Worm (Caenorhabditis elegans) whole organism, young adult: ENCODE results near the gene fbxb-55.

Source experiments
- B0261.1 ChIP-seq: sonication (generic microtip); optimal IDR thresholded peaks from 2 replicates; lab custom pipeline; 2016; ENCODE audit warnings: mild to moderate bottlenecking, missing genetic modification characterization, moderate library complexity, missing compliant biosample characterization
- B0336.3 ChIP-seq: fragments of 200-800 bp; sonication (Bioruptor generic); IDR thresholded peaks from 2 replicates; pipeline ENCODE4 v1.3.6; 2022; ENCODE audit warnings: missing genetic modification characterization, missing compliant biosample characterization
- C17E4.6 ChIP-seq: fragments of 200-800 bp; sonication (Bioruptor generic); IDR thresholded peaks from 2 replicates; pipeline ENCODE4 v1.3.6; 2022; ENCODE audit warnings: missing genetic modification reagents, missing genetic modification characterization, missing compliant biosample characterization
- D2030.7 ChIP-seq: fragments of 200-800 bp; sonication (Bioruptor generic); IDR thresholded peaks from 2 replicates; pipeline ENCODE4 v1.3.6; 2022; ENCODE audit warnings: missing genetic modification reagents, missing genetic modification characterization, missing compliant biosample characterization
- F23B12.7 ChIP-seq: sonication (generic microtip); optimal IDR thresholded peaks from 2 replicates; lab custom pipeline; 2017; ENCODE audit warnings: missing genetic modification characterization, mild to moderate bottlenecking, missing compliant biosample characterization, antibody characterized with exemption, moderate library complexity; ENCODE audit not compliant: insufficient read depth
- F49E8.2 ChIP-seq: sonication (generic microtip); optimal IDR thresholded peaks from 3 replicates; lab custom pipeline; 2017; ENCODE audit warnings: missing genetic modification characterization, mild to moderate bottlenecking, missing compliant biosample characterization, antibody characterized with exemption, moderate library complexity; ENCODE audit not compliant: insufficient read depth
- F52B5.7 ChIP-seq: sonication (generic microtip); optimal IDR thresholded peaks from 2 replicates; lab custom pipeline; 2016; ENCODE audit warnings: mild to moderate bottlenecking, missing genetic modification characterization, missing compliant biosample characterization
- F57A8.1 ChIP-seq: fragments of 200-800 bp; sonication (Bioruptor generic); optimal IDR thresholded peaks from 2 replicates; lab custom pipeline; 2018; ENCODE audit warnings: mild to moderate bottlenecking, missing genetic modification characterization, moderate library complexity, missing compliant biosample characterization
- F57C9.4 ChIP-seq: sonication (generic microtip); optimal IDR thresholded peaks from 2 replicates; lab custom pipeline; 2017; ENCODE audit warnings: mild to moderate bottlenecking, missing genetic modification characterization, missing compliant biosample characterization
- T07F8.4 ChIP-seq: sonication (generic microtip); optimal IDR thresholded peaks from 2 replicates; lab custom pipeline; 2016; ENCODE audit warnings: mild to moderate bottlenecking, missing genetic modification characterization, moderate library complexity, missing compliant biosample characterization
- Y67H2A.10 ChIP-seq: fragments of 200-800 bp; sonication (Bioruptor generic); conservative IDR thresholded peaks from 2 replicates; pipeline ENCODE4 v1.3.6; 2022; ENCODE audit warnings: missing genetic modification reagents, missing genetic modification characterization, missing compliant biosample characterization
- Y95B8A.8 ChIP-seq: fragments of 200-800 bp; sonication (Bioruptor generic); IDR thresholded peaks from 2 replicates; pipeline ENCODE4 v1.3.6; 2022; ENCODE audit warnings: missing genetic modification reagents, missing genetic modification characterization, missing compliant biosample characterization
- ZK185.1 ChIP-seq: sonication (generic microtip); optimal IDR thresholded peaks from 2 replicates; lab custom pipeline; 2016; ENCODE audit warnings: mild to moderate bottlenecking, missing genetic modification characterization, missing compliant biosample characterization; ENCODE audit not compliant: poor library complexity, severe bottlenecking
- athp-1 ChIP-seq: sonication (generic microtip); optimal IDR thresholded peaks from 2 replicates; lab custom pipeline; 2017; ENCODE audit warnings: mild to moderate bottlenecking, missing genetic modification characterization, missing compliant biosample characterization
- attf-5 ChIP-seq: fragments of 200-800 bp; sonication (Bioruptor generic); optimal IDR thresholded peaks from 2 replicates; lab custom pipeline; 2018; ENCODE audit warnings: mild to moderate bottlenecking, missing genetic modification characterization, missing compliant biosample characterization
- cebp-2 ChIP-seq: fragments of 200-800 bp; sonication (Bioruptor generic); IDR thresholded peaks from 2 replicates; pipeline ENCODE4 v1.3.6; 2022; ENCODE audit warnings: missing genetic modification characterization, missing compliant biosample characterization
- ceh-100 ChIP-seq: fragments of 200-800 bp; sonication (Bioruptor generic); IDR thresholded peaks from 2 replicates; pipeline ENCODE4 v1.3.6; 2022; ENCODE audit warnings: missing genetic modification reagents, missing genetic modification characterization, missing compliant biosample characterization
- ceh-79 ChIP-seq: sonication (generic microtip); optimal IDR thresholded peaks from 2 replicates; lab custom pipeline; 2017; ENCODE audit warnings: mild to moderate bottlenecking, missing genetic modification characterization, missing compliant biosample characterization
- die-1 ChIP-seq: sonication (generic microtip); optimal IDR thresholded peaks from 2 replicates; lab custom pipeline; 2016; ENCODE audit warnings: missing genotype, mild to moderate bottlenecking, missing genetic modification characterization, missing compliant biosample characterization
- ekl-4 ChIP-seq: fragments of 200-800 bp; sonication (Bioruptor generic); IDR thresholded peaks from 2 replicates; pipeline ENCODE4 v1.3.6; 2022; ENCODE audit warnings: missing genetic modification reagents, missing genetic modification characterization, missing compliant biosample characterization
- gei-17 ChIP-seq: fragments of 200-800 bp; sonication (Bioruptor generic); optimal IDR thresholded peaks from 2 replicates; lab custom pipeline; 2018; ENCODE audit warnings: mild to moderate bottlenecking, missing genetic modification characterization, missing compliant biosample characterization
- him-1 ChIP-seq: sonication (generic microtip); optimal IDR thresholded peaks from 2 replicates; lab custom pipeline; 2016; ENCODE audit warnings: missing genotype, missing genetic modification reagents, missing genetic modification characterization, missing compliant biosample characterization
- hlh-12 ChIP-seq: sonication (generic microtip); optimal IDR thresholded peaks from 2 replicates; lab custom pipeline; 2016; ENCODE audit warnings: missing genetic modification characterization, missing compliant biosample characterization
- hlh-26 ChIP-seq: fragments of 200-800 bp; sonication (Bioruptor generic); conservative IDR thresholded peaks from 2 replicates; pipeline ENCODE4 v1.3.6; 2022; ENCODE audit warnings: missing genetic modification reagents, missing genetic modification characterization, missing compliant biosample characterization
- hmg-20 ChIP-seq: fragments of 200-800 bp; sonication (Bioruptor generic); IDR thresholded peaks from 2 replicates; pipeline ENCODE4 v1.3.6; 2022; ENCODE audit warnings: missing genetic modification reagents, missing genetic modification characterization, missing compliant biosample characterization
- lin-26 ChIP-seq: fragments of 200-800 bp; sonication (Bioruptor generic); IDR thresholded peaks from 2 replicates; pipeline ENCODE4 v1.3.6; 2022; ENCODE audit warnings: missing genetic modification reagents, missing genetic modification characterization, missing compliant biosample characterization
- lin-35 ChIP-seq, 3 experiments: fragments of 150-350 bp in 2 of 3; sonication (generic microtip) in 1 of 3; optimal IDR thresholded peaks; 2 replicates each; lab custom pipeline; 2014 to 2018; ENCODE audit warnings: missing biosample characterization in 3 of 3, missing genetic modification characterization in 3 of 3, missing genetic modification reagents in 3 of 3
- lir-1 ChIP-seq: fragments of 200-800 bp; sonication (Bioruptor generic); conservative IDR thresholded peaks from 2 replicates; pipeline ENCODE4 v1.3.6; 2022; ENCODE audit warnings: missing genetic modification reagents, missing genetic modification characterization, missing compliant biosample characterization
- mcd-1 ChIP-seq: fragments of 200-800 bp; sonication (Bioruptor generic); IDR thresholded peaks from 2 replicates; pipeline ENCODE4 v1.3.6; 2022; ENCODE audit warnings: missing genetic modification reagents, missing genetic modification characterization, missing compliant biosample characterization
- nfya-2 ChIP-seq: fragments of 200-800 bp; sonication (Bioruptor generic); IDR thresholded peaks from 2 replicates; pipeline ENCODE4 v1.3.6; 2022; ENCODE audit warnings: missing genetic modification reagents, missing genetic modification characterization, missing compliant biosample characterization
- nfyb-1 ChIP-seq: fragments of 200-800 bp; sonication (Bioruptor generic); IDR thresholded peaks from 2 replicates; pipeline ENCODE4 v1.3.6; 2022; ENCODE audit warnings: missing genetic modification reagents, missing genetic modification characterization, missing compliant biosample characterization
- nhr-120 ChIP-seq: fragments of 200-800 bp; sonication (Bioruptor generic); IDR thresholded peaks from 2 replicates; pipeline ENCODE4 v1.3.6; 2022; ENCODE audit warnings: missing genetic modification characterization, missing compliant biosample characterization
- nhr-90 ChIP-seq: sonication (generic microtip); optimal IDR thresholded peaks from 2 replicates; lab custom pipeline; 2016; ENCODE audit warnings: missing genotype, mild to moderate bottlenecking, missing genetic modification characterization, missing compliant biosample characterization
- pha-4 ChIP-seq: fragments of 150-350 bp; sonication (generic microtip); optimal IDR thresholded peaks from 2 replicates; lab custom pipeline; 2014; ENCODE audit warnings: missing biosample characterization, missing genetic modification reagents, missing genetic modification characterization
- repo-1 ChIP-seq: sonication (generic microtip); optimal IDR thresholded peaks from 2 replicates; lab custom pipeline; 2017; ENCODE audit warnings: mild to moderate bottlenecking, missing genetic modification characterization, missing compliant biosample characterization
- sea-2 ChIP-seq: fragments of 200-800 bp; sonication (Bioruptor generic); IDR thresholded peaks from 2 replicates; pipeline ENCODE4 v1.3.6; 2022; ENCODE audit warnings: missing genetic modification characterization, missing compliant biosample characterization
- snpc-1.1 ChIP-seq: sonication (generic microtip); optimal IDR thresholded peaks from 2 replicates; lab custom pipeline; 2017; ENCODE audit warnings: missing genetic modification characterization, mild to moderate bottlenecking, missing compliant biosample characterization, antibody characterized with exemption, moderate library complexity, missing genotype, missing genetic modification reagents; ENCODE audit not compliant: insufficient read depth
- snpc-1.3 ChIP-seq: sonication (generic microtip); optimal IDR thresholded peaks from 2 replicates; lab custom pipeline; 2017; ENCODE audit warnings: missing genetic modification characterization, mild to moderate bottlenecking, missing compliant biosample characterization, antibody characterized with exemption, moderate library complexity, missing genotype, missing genetic modification reagents; ENCODE audit not compliant: insufficient read depth
- somi-1 ChIP-seq: fragments of 200-800 bp; sonication (Bioruptor generic); optimal IDR thresholded peaks from 2 replicates; lab custom pipeline; 2018; ENCODE audit warnings: mild to moderate bottlenecking, missing genetic modification characterization, missing compliant biosample characterization
- sptf-2 ChIP-seq: fragments of 200-800 bp; sonication (Bioruptor generic); optimal IDR thresholded peaks from 2 replicates; lab custom pipeline; 2018; ENCODE audit warnings: mild to moderate bottlenecking, missing genetic modification characterization, missing compliant biosample characterization
- tbp1 ChIP-seq: fragments of 200-800 bp; sonication (Bioruptor generic); optimal IDR thresholded peaks from 2 replicates; lab custom pipeline; 2018; ENCODE audit warnings: mild to moderate bottlenecking, missing genetic modification characterization, missing compliant biosample characterization
- unc-62 ChIP-seq: fragments of 150-350 bp; optimal IDR thresholded peaks from 2 replicates; lab custom pipeline; 2014; ENCODE audit warnings: missing biosample characterization, missing genetic modification reagents, missing genetic modification characterization
- zfh-2 ChIP-seq: fragments of 200-800 bp; sonication (Bioruptor generic); conservative IDR thresholded peaks from 2 replicates; pipeline ENCODE4 v1.3.6; 2022; ENCODE audit warnings: missing genetic modification reagents, missing genetic modification characterization, missing compliant biosample characterization
- zim-3 ChIP-seq: sonication (generic microtip); optimal IDR thresholded peaks from 2 replicates; lab custom pipeline; 2017; ENCODE audit warnings: mild to moderate bottlenecking, missing genetic modification characterization, moderate library complexity, missing compliant biosample characterization
- ztf-18 ChIP-seq: sonication (generic microtip); optimal IDR thresholded peaks from 2 replicates; lab custom pipeline; 2016; ENCODE audit warnings: missing genotype, mild to moderate bottlenecking, missing genetic modification characterization, missing compliant biosample characterization
- ztf-26 ChIP-seq: sonication (generic microtip); optimal IDR thresholded peaks from 2 replicates; lab custom pipeline; 2017; ENCODE audit warnings: missing genetic modification characterization, missing compliant biosample characterization
- ztf-6 ChIP-seq: fragments of 200-800 bp; sonication (Bioruptor generic); IDR thresholded peaks from 2 replicates; pipeline ENCODE4 v1.3.6; 2022; ENCODE audit warnings: missing genetic modification reagents, missing genetic modification characterization, missing compliant biosample characterization

The fbxb-55 gene

ce11 chrIV:4024159-4025004 is 44.2 kb upstream of the fbxb-55 start (continued):
- TF ChIP-seq mcd-1 (GFP tag; lab: Robert Waterston, UW) (peak; percentile 46), ztf-6 (GFP tag; lab: Robert Waterston, UW) (peak; percentile 9; the same call in 1 of the 2 replicates), ztf-26 (peak; percentile 65), D2030.7 (GFP tag; lab: Robert Waterston, UW) (no peak), nhr-120 (GFP tag; lab: Robert Waterston, UW) (no peak), tbp1 (peak; percentile 40), athp-1 (no peak), F57C9.4 (tag; lab: Kevin White, UChicago) (no peak), zim-3 (tag; lab: Kevin White, UChicago) (no peak), snpc-1.3 (tag; lab: Kevin White, UChicago) (no peak), hlh-12 (tag; lab: Kevin White, UChicago) (no peak), Y67H2A.10 (GFP tag; lab: Robert Waterston, UW) (no peak), snpc-1.1 (no peak), sptf-2 (GFP tag; lab: Kevin White, UChicago) (no peak), B0261.1 (tag; lab: Kevin White, UChicago) (no peak), nhr-90 (peak; percentile 12), ztf-18 (tag; lab: Kevin White, UChicago) (no peak), F52B5.7 (tag; lab: Kevin White, UChicago) (peak; percentile 6), repo-1 (tag; lab: Kevin White, UChicago) (no peak), ZK185.1 (tag; lab: Kevin White, UChicago) (no peak), F23B12.7 (tag; lab: Kevin White, UChicago) (peak; percentile 66), lin-26 (GFP tag; lab: Robert Waterston, UW) (peak; percentile 38; the same call in 1 of the 2 replicates), die-1 (tag; lab: Kevin White, UChicago) (no peak), F49E8.2 (tag; lab: Kevin White, UChicago) (no peak), Y95B8A.8 (GFP tag; lab: Robert Waterston, UW) (peak; percentile 75), ceh-79 (tag; lab: Kevin White, UChicago) (no peak), unc-62 (GFP tag; lab: Kevin White, UChicago) (no peak), him-1 (tag; lab: Kevin White, UChicago) (no peak), nfya-2 (GFP tag; lab: Robert Waterston, UW) (no peak), attf-5 (GFP tag; lab: Kevin White, UChicago) (peak; percentile 57), F57A8.1 (GFP tag; lab: Kevin White, UChicago) (no peak), pha-4 (tag; lab: Kevin White, UChicago) (peak; percentile 46), sea-2 (GFP tag; lab: Robert Waterston, UW) (no peak), cebp-2 (no peak), hlh-26 (no peak), lir-1 (GFP tag; lab: Robert Waterston, UW) (peak; percentile 66), gei-17 (GFP tag; lab: Kevin White, UChicago) (no peak), somi-1 (GFP tag; lab: Kevin White, UChicago) (peak; percentile 87), C17E4.6 (GFP tag; lab: Robert Waterston, UW) (no peak), ceh-100 (no peak), lin-35 (GFP tag; optimal IDR thresholded peaks at IDR 0.05; lab: Kevin White, UChicago) (no peak), hmg-20 (GFP tag; lab: Robert Waterston, UW) (no peak), ekl-4 (GFP tag; lab: Robert Waterston, UW) (0 out of 2 replicates have a peak, but pooled peaks have one; percentile 41), T07F8.4 (tag; lab: Kevin White, UChicago) (no peak), B0336.3 (GFP tag; lab: Robert Waterston, UW) (peak; percentile 48; the same call in 1 of the 2 replicates), nfyb-1 (GFP tag; lab: Robert Waterston, UW) (peak; percentile 52), zfh-2 (GFP tag; lab: Robert Waterston, UW) (peak; percentile 95)
